Worm (Caenorhabditis elegans): ENCODE data around the gene srg-4.
A peak's percentile ranks its signal among the peaks of the same experiment; 100 is the strongest.

Gene srg-4

DNA sequence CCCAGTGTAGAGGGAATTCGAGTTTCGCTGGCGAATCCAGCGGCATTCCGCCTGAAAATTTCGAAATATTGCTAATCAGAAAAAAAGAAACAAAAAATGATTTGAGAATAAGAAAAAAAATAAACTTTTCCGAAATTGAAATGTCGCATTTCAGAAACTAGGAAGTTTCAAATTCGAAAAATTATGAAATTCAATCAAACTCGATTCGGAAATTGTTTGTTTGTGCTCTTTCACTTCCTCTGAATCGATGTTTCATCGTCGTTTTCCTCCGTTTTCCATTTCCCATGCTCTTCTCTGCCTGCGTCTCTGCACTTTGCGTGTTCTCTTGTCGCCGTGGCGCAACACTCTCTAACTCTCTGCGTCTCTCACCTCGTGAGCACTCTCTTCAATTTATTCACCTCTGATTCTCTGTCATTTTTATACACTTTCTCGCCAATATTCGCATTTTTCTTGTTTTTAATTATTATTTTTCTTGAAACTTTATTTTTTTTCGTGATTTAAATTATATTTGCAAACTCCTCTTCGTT is 16.5 kb upstream of the srg-4 start, which contains the start of gene C18F10.7:
Gene C18F10.7 (minus strand): TSS at position 51 of the 527 bp plus-strand sequence.
- TF ChIP-seq rcor-1 (GFP tag; IDR thresholded peaks at IDR 0.05) = no peak
- TF ChIP-seq sdz-38 (tag; optimal IDR thresholded peaks at IDR 0.05) = no peak
- no peak for TF ChIP-seq aptf-3 (GFP tag; IDR thresholded peaks at IDR 0.05)
- no peak for TF ChIP-seq F39B2.1 (GFP tag; IDR thresholded peaks at IDR 0.05)
- no peak for TF ChIP-seq ceh-27 (GFP tag; optimal IDR thresholded peaks at IDR 0.05)
- TF ChIP-seq cebp-2 (GFP tag; IDR thresholded peaks at IDR 0.05) = no peak
- no peak for TF ChIP-seq ztf-22 (GFP tag; optimal IDR thresholded peaks at IDR 0.05)
- TF ChIP-seq ceh-40 (GFP tag; IDR thresholded peaks at IDR 0.05) = no peak
- no peak for TF ChIP-seq aptf-2 (GFP tag; conservative IDR thresholded peaks at IDR 0.05)
- no peak for TF ChIP-seq lag-1 (GFP tag; IDR thresholded peaks at IDR 0.05)
- TF ChIP-seq tbx-9 (tag; optimal IDR thresholded peaks at IDR 0.05; ENCODE audit: borderline replicate concordance) = no peak
- no peak for TF ChIP-seq ceh-79 (tag; optimal IDR thresholded peaks at IDR 0.05)
- peak; percentile 70 for TF ChIP-seq snpc-3.4 (tag; optimal IDR thresholded peaks at IDR 0.05)
- TF ChIP-seq sptf-2 (GFP tag; optimal IDR thresholded peaks at IDR 0.05) = no peak
- no peak for TF ChIP-seq nhr-179 (tag; optimal IDR thresholded peaks at IDR 0.05)
- TF ChIP-seq pbrm-1 (GFP tag; IDR thresholded peaks at IDR 0.05) = peak; percentile 60; the same call in 1 of the 2 replicates
- TF ChIP-seq attf-6 (GFP tag; IDR thresholded peaks at IDR 0.05) = no peak
- no peak for TF ChIP-seq ceh-91 (GFP tag; IDR thresholded peaks at IDR 0.05)
- no peak for TF ChIP-seq gei-17 (GFP tag; optimal IDR thresholded peaks at IDR 0.05)
- TF ChIP-seq madf-8 (GFP tag; conservative IDR thresholded peaks at IDR 0.05) = peak; percentile 20; the same call in 1 of the 2 replicates
- TF ChIP-seq F57A8.1 (GFP tag; optimal IDR thresholded peaks at IDR 0.05) = no peak
- TF ChIP-seq F10E7.11 (tag; optimal IDR thresholded peaks at IDR 0.05) = no peak
- no peak for TF ChIP-seq T26A5.8 (tag; optimal IDR thresholded peaks at IDR 0.05)
- TF ChIP-seq ztf-18 (tag; optimal IDR thresholded peaks at IDR 0.05) = peak; percentile 33
- TF ChIP-seq lin-26 (GFP tag; IDR thresholded peaks at IDR 0.05) = no peak
- no peak for TF ChIP-seq ztf-6 (GFP tag; IDR thresholded peaks at IDR 0.05)
- no peak for TF ChIP-seq Y56A3A.18 (GFP tag; IDR thresholded peaks at IDR 0.05)
- TF ChIP-seq ceh-58 (GFP tag; IDR thresholded peaks at IDR 0.05) = no peak
- no peak for TF ChIP-seq lir-1 (GFP tag; conservative IDR thresholded peaks at IDR 0.05)
- TF ChIP-seq Y95B8A.8 (GFP tag; IDR thresholded peaks at IDR 0.05) = no peak
- no peak for TF ChIP-seq chd-7 (tag; optimal IDR thresholded peaks at IDR 0.05)
- peak; percentile 61 for TF ChIP-seq xnd-1 (tag; optimal IDR thresholded peaks at IDR 0.05)
- TF ChIP-seq rpc-1 (optimal IDR thresholded peaks at IDR 0.05) = no peak
- no peak for TF ChIP-seq rpc-1 (tag; optimal IDR thresholded peaks at IDR 0.05)
- no peak for TF ChIP-seq F57C9.4 (tag; optimal IDR thresholded peaks at IDR 0.05)
- no peak for TF ChIP-seq B0261.1 (tag; optimal IDR thresholded peaks at IDR 0.05)
- TF ChIP-seq ets-4 (GFP tag; optimal IDR thresholded peaks at IDR 0.05) = no peak
- TF ChIP-seq Y79H2A.3 (GFP tag; conservative IDR thresholded peaks at IDR 0.05) = no peak
- TF ChIP-seq mes-4 (tag; optimal IDR thresholded peaks at IDR 0.05) = no peak
- TF ChIP-seq madf-6 (GFP tag; IDR thresholded peaks at IDR 0.05) = peak; percentile 82
- TF ChIP-seq ekl-4 (GFP tag; IDR thresholded peaks at IDR 0.05) = 0 out of 2 replicates have a peak, but pooled peaks have one; percentile 48
- no peak for TF ChIP-seq ztf-28 (GFP tag; IDR thresholded peaks at IDR 0.05)
- no peak for TF ChIP-seq attf-5 (GFP tag; optimal IDR thresholded peaks at IDR 0.05)
- TF ChIP-seq bed-2 (GFP tag; IDR thresholded peaks at IDR 0.05) = no peak
- no peak for TF ChIP-seq nhr-90 (tag; optimal IDR thresholded peaks at IDR 0.05)
- TF ChIP-seq lin-40 (tag; optimal IDR thresholded peaks at IDR 0.05) = no peak
- no peak for TF ChIP-seq F52B5.7 (tag; optimal IDR thresholded peaks at IDR 0.05)
- TF ChIP-seq efl-1 (GFP tag; optimal IDR thresholded peaks at IDR 0.05) = peak; percentile 35
- TF ChIP-seq bed-1 (GFP tag; IDR thresholded peaks at IDR 0.05) = no peak
- peak; percentile 82 for TF ChIP-seq dox-1 (GFP tag; IDR thresholded peaks at IDR 0.05)

Measured in whole organism, young adult.